Worm (Caenorhabditis elegans): ENCODE results near the gene sphk-1.

sphk-1 gene

ce11 chrII:8746298-8746775 is 44.9 kb upstream of the sphk-1 start (continued):
- TF ChIP-seq akir-1 (GFP tag; optimal IDR thresholded peaks at IDR 0.05): no peak
- 0 out of 2 replicates have a peak, but pooled peaks have one; percentile 52 for TF ChIP-seq ztf-25 (GFP tag; IDR thresholded peaks at IDR 0.05)
- TF ChIP-seq lsl-1 (GFP tag; optimal IDR thresholded peaks at IDR 0.05): no peak
- no peak for TF ChIP-seq nfyb-1 (GFP tag; IDR thresholded peaks at IDR 0.05)
- TF ChIP-seq mxl-1 (tag; optimal IDR thresholded peaks at IDR 0.05): no peak
- TF ChIP-seq dpl-1 (GFP tag; optimal IDR thresholded peaks at IDR 0.05): no peak
- TF ChIP-seq Y67H2A.10 (GFP tag; conservative IDR thresholded peaks at IDR 0.05): no peak
- TF ChIP-seq snpc-1.1 (tag; optimal IDR thresholded peaks at IDR 0.05; ENCODE audit: insufficient read depth): no peak
- no peak for TF ChIP-seq C17E4.6 (GFP tag; IDR thresholded peaks at IDR 0.05)
- TF ChIP-seq ceh-79 (tag; optimal IDR thresholded peaks at IDR 0.05): no peak
- peak; percentile 44; the same call in 1 of the 2 replicates for TF ChIP-seq let-526 (GFP tag; IDR thresholded peaks at IDR 0.05)
- TF ChIP-seq lsy-27 (tag; optimal IDR thresholded peaks at IDR 0.05; ENCODE audit: borderline replicate concordance, insufficient read depth): no peak
- no peak for TF ChIP-seq egl-18 (GFP tag; IDR thresholded peaks at IDR 0.05)
- TF ChIP-seq hlh-26 (GFP tag; conservative IDR thresholded peaks at IDR 0.05): no peak
- no peak for TF ChIP-seq madf-10 (tag; optimal IDR thresholded peaks at IDR 0.05)
- TF ChIP-seq K12H6.12 (tag; optimal IDR thresholded peaks at IDR 0.05): no peak
- no peak for TF ChIP-seq nfya-1 (tag; optimal IDR thresholded peaks at IDR 0.05; ENCODE audit: borderline replicate concordance, insufficient read depth)
- TF ChIP-seq nhr-80 (tag; optimal IDR thresholded peaks at IDR 0.05): no peak
- no peak for TF ChIP-seq dpff-1 (tag; optimal IDR thresholded peaks at IDR 0.05)
- TF ChIP-seq mes-4 (tag; optimal IDR thresholded peaks at IDR 0.05): no peak
- TF ChIP-seq lin-26 (GFP tag; IDR thresholded peaks at IDR 0.05): 0 out of 2 replicates have a peak, but pooled peaks have one; percentile 47
- peak; percentile 59; the same call in 1 of the 2 replicates for TF ChIP-seq Y95B8A.8 (GFP tag; IDR thresholded peaks at IDR 0.05)
- TF ChIP-seq snpc-1.3 (tag; optimal IDR thresholded peaks at IDR 0.05; ENCODE audit: insufficient read depth): no peak
- TF ChIP-seq F10E7.11 (tag; optimal IDR thresholded peaks at IDR 0.05): no peak
- TF ChIP-seq B0261.1 (tag; optimal IDR thresholded peaks at IDR 0.05): no peak
- no peak for TF ChIP-seq aptf-3 (GFP tag; IDR thresholded peaks at IDR 0.05)
- peak; percentile 56 for TF ChIP-seq ZK185.1 (tag; optimal IDR thresholded peaks at IDR 0.05; ENCODE audit: poor library complexity, severe bottlenecking)
- TF ChIP-seq chd-7 (tag; optimal IDR thresholded peaks at IDR 0.05): no peak
- TF ChIP-seq attf-3 (GFP tag; conservative IDR thresholded peaks at IDR 0.05): no peak
- 0 out of 2 replicates have a peak, but pooled peaks have one; percentile 6 for TF ChIP-seq Y79H2A.3 (GFP tag; conservative IDR thresholded peaks at IDR 0.05)
- no peak for TF ChIP-seq bed-1 (GFP tag; IDR thresholded peaks at IDR 0.05)
- no peak for TF ChIP-seq nhr-120 (GFP tag; IDR thresholded peaks at IDR 0.05)

ce11 chrII:8745449-8746297 is 44.2 kb upstream of the sphk-1 start:
- no peak for TF ChIP-seq sptf-2 (GFP tag; optimal IDR thresholded peaks at IDR 0.05)
- no peak for TF ChIP-seq attf-5 (GFP tag; optimal IDR thresholded peaks at IDR 0.05)
- no peak for TF ChIP-seq hlh-12 (tag; optimal IDR thresholded peaks at IDR 0.05)
- TF ChIP-seq T07F8.4 (tag; optimal IDR thresholded peaks at IDR 0.05): no peak
- 0 out of 2 replicates have a peak, but pooled peaks have one; percentile 3 for TF ChIP-seq let-526 (GFP tag; IDR thresholded peaks at IDR 0.05)
- TF ChIP-seq ZK185.1 (tag; optimal IDR thresholded peaks at IDR 0.05; ENCODE audit: poor library complexity, severe bottlenecking): peak; percentile 26
- TF ChIP-seq F39B2.1 (GFP tag; IDR thresholded peaks at IDR 0.05): no peak
- TF ChIP-seq zfh-2 (GFP tag; conservative IDR thresholded peaks at IDR 0.05): peak; percentile 57
- peak; percentile 5; the same call in 1 of the 2 replicates for TF ChIP-seq Y53G8AR.9 (GFP tag; conservative IDR thresholded peaks at IDR 0.05)
- no peak for TF ChIP-seq bed-2 (GFP tag; IDR thresholded peaks at IDR 0.05)
- TF ChIP-seq ceh-91 (GFP tag; IDR thresholded peaks at IDR 0.05): no peak
- no peak for TF ChIP-seq cebp-1 (GFP tag; IDR thresholded peaks at IDR 0.05)
- TF ChIP-seq cebp-1 (tag; optimal IDR thresholded peaks at IDR 0.05): peak; percentile 5
- TF ChIP-seq Y79H2A.3 (GFP tag; conservative IDR thresholded peaks at IDR 0.05): no peak
- TF ChIP-seq C06A6.2 (GFP tag; conservative IDR thresholded peaks at IDR 0.05): peak; percentile 11; the same call in 1 of the 2 replicates
- no peak for TF ChIP-seq F52B5.7 (tag; optimal IDR thresholded peaks at IDR 0.05)
- no peak for TF ChIP-seq F33H1.4 (GFP tag; IDR thresholded peaks at IDR 0.05)
